Fruit fly (Drosophila melanogaster): ENCODE measurements around the gene CG14974.

Gene CG14974

DNA sequence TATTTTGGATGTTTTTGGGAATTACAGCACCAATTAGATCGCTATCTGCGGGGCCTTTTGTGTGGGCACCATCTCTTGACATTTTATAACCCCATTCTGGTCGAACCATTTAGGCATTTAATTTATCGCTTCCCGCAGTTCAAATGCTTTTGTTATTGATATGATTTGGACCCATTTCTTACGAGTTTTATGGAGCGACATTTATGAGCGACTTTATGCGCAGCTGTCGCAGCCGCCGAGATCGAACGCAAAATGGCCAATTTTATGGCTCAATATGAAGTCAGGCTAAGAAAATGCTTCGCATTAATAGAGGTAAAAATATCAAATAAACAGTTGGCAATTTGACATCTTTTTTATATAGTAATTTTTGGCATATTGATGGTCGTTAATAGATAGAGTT lies 20.1 kb upstream of the CG14974 start:
- no peak for TF ChIP-seq h (optimal IDR thresholded peaks at IDR 0.05)
- TF ChIP-seq Myc (optimal IDR thresholded peaks at IDR 0.05) = no peak
- TF ChIP-seq psq (optimal IDR thresholded peaks at IDR 0.05) = no peak
- TF ChIP-seq insv (optimal IDR thresholded peaks at IDR 0.05) = no peak
- no peak for TF ChIP-seq Sin3A (optimal IDR thresholded peaks at IDR 0.05)
- TF ChIP-seq ttk (optimal IDR thresholded peaks at IDR 0.05) = no peak

DNA sequence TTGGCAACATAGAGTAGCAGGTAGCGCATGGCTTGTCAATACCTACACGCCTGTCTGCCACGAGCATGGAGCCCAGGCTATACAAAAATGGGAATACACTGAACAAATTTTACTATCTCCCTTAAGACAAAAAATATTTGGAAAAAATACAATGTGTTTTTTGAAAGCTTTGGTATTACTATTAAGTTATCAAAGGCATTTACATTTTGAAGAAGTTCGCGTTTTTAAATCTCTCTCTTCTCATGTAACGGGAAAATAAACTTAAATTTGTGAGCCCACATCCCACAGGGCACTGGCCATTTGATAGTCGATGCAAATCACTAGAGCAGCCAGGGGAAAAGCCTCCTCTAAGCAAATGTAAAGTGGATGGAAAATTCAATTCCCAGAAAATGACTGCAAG lies 18.5 kb upstream of the CG14974 start:
- no peak for TF ChIP-seq ttk (optimal IDR thresholded peaks at IDR 0.05)
- no peak for TF ChIP-seq h (optimal IDR thresholded peaks at IDR 0.05)
- TF ChIP-seq insv (optimal IDR thresholded peaks at IDR 0.05) = no peak
- TF ChIP-seq Myc (optimal IDR thresholded peaks at IDR 0.05) = no peak
- no peak for TF ChIP-seq Sin3A (optimal IDR thresholded peaks at IDR 0.05)
- TF ChIP-seq psq (optimal IDR thresholded peaks at IDR 0.05) = no peak

DNA sequence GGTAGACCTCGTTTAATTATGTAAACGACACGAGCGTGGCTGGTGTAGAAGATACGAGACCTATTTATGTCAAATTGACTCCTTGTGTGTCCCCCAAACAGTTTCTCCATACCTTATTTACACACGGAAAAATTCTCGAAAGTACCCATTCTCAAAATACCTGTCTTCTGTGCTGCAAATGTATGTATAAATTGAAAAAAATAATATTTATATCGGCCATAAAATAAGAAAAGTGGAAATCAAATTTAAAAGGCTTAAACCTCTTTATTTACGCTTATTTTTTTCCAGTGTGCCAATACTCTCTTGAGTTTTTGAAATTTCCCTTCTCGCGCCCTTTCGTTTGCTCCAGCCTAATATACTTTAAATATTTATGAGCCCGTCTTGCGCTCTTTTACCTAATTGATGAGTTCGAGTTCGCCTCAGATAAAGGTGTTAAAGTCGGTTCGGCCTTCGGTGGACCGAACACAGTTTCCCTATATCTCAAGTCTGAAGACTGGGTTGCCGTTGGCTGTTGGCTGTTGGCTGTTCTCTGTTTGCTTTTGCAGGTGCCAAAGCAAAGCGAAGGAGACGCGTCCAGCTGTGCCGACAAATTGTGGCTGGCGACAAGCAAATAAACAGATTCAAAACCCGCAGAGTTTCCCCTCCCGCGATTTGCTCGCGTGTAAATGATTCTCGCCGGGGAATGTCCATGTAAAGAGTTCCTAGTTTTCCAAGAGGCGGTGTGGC lies 17.9 kb upstream of the CG14974 start:
- TF ChIP-seq Myc (optimal IDR thresholded peaks at IDR 0.05) = no peak
- no peak for TF ChIP-seq h (optimal IDR thresholded peaks at IDR 0.05)
- TF ChIP-seq psq (optimal IDR thresholded peaks at IDR 0.05) = no peak
- no peak for TF ChIP-seq insv (optimal IDR thresholded peaks at IDR 0.05)
- TF ChIP-seq ttk (optimal IDR thresholded peaks at IDR 0.05) = no peak
- no peak for TF ChIP-seq Sin3A (optimal IDR thresholded peaks at IDR 0.05)

DNA sequence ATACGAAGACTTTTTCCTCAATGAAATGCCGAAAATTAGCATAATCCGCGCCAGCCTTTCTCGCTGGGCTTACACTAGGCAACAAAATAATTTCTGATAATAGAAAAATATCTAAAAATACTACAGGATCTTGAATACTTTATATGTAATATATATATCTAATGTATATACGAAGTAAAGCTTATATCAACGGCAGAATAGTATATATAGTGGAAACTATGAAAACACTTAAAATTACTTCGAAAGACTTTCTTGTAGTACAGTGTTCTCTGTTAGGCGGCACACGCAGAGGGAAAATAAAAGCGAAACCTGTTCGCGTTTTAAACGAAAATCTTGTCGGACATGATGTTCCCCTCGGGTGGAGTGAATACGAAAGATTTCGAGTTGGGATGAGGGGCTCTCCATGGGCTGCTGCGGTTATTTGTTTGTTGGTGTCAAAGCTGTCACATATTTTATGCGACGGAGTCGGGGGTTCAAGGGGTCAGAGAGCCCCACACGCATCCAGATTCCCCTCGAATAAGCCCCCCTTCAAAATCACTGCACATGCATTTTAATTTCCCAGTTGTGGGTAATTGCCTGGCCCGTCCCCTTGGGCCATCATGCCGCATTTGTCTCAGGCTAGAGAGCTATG lies 13.4 kb upstream of the CG14974 start:
- TF ChIP-seq psq (optimal IDR thresholded peaks at IDR 0.05) (no peak), h (optimal IDR thresholded peaks at IDR 0.05) (no peak), insv (optimal IDR thresholded peaks at IDR 0.05) (no peak), Sin3A (optimal IDR thresholded peaks at IDR 0.05) (no peak), Myc (optimal IDR thresholded peaks at IDR 0.05) (no peak), ttk (optimal IDR thresholded peaks at IDR 0.05) (no peak)

DNA sequence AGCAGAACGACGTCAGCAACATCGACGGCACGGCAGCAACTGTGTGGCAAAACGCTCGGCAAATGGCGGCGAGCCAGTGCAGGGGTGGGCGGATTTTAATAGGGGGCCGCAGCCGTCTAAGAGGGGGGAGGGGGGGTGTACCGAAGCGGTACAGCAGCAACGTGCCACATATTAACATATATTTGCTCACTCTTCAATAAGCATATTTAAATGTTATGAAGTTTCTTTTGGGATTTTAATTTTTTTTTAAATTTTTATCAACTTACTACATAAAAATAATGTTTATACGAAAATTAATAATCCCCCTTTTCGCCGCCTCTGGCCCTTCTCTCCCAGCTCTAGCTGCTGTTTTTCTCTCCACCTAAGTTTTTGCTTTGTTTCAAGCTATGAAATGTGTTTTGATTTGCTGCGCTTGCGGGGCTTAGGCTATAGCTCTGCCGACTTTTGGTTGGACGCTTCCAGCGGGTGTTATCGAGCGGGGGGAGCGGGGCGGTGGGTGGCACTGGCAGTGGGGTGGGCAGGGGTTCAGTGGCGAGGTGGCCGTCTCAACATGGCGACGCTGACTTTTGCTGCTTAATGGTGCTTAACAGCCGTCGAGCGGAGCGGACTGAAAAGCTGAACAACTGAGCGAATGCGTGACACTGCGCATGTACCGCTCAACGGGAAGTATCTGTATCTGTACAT lies 11.8 kb upstream of the CG14974 start:
- no peak for TF ChIP-seq h (optimal IDR thresholded peaks at IDR 0.05)
- TF ChIP-seq Myc (optimal IDR thresholded peaks at IDR 0.05) = no peak

DNA sequence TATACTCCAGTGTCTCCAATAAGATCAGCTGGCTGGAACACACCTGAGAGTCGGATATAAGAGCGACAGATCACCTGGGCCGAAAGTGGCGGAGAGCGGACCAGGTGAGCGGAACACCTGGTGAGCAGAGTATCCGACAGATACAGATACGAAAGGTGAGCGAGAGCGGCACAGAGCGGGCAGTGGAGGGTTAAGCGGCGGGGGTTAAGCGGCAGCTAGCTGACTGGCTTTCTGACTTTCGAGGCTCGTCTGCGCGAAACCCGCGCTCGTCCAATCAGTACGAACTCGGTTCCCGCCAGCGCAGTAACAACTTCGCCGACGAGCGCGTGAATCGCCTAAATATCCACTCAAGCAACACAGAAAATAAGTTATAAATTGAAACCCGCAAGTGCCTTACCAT lies 5.2 kb upstream of the CG14974 start, which contains the start of gene dar1:
Gene dar1 (plus strand): TSS at position 284 of the 400 bp plus-strand sequence.
- TF ChIP-seq h (optimal IDR thresholded peaks at IDR 0.05) = no peak
- no peak for TF ChIP-seq insv (optimal IDR thresholded peaks at IDR 0.05)
- no peak for TF ChIP-seq psq (optimal IDR thresholded peaks at IDR 0.05)
- no peak for TF ChIP-seq Myc (optimal IDR thresholded peaks at IDR 0.05)
- TF ChIP-seq ttk (optimal IDR thresholded peaks at IDR 0.05) = no peak
- TF ChIP-seq Sin3A (optimal IDR thresholded peaks at IDR 0.05) = no peak

DNA sequence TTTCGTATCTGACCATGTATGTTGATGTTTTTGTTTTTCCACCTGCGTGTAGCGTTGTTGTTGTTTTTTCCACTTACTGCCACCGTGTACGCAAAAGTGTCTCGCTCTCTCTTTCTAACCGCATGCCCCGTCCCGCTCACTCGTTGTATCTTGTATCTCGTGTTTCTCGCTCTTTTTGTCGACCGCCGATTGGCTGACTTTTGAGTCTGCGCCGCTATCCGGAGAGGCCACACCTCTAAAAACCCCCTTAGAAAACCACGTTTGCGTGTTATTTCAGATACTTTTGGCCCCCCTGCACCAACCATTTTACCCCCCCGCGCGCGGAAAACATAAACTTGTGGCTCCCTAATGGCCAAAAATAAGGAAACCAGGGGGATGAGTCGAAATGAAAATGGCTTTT lies 4.0 kb upstream of the CG14974 start:
- no peak for TF ChIP-seq Myc (optimal IDR thresholded peaks at IDR 0.05)
- TF ChIP-seq psq (optimal IDR thresholded peaks at IDR 0.05) = no peak
- no peak for TF ChIP-seq insv (optimal IDR thresholded peaks at IDR 0.05)
- no peak for TF ChIP-seq ttk (optimal IDR thresholded peaks at IDR 0.05)
- TF ChIP-seq Sin3A (optimal IDR thresholded peaks at IDR 0.05) = no peak
- TF ChIP-seq h (optimal IDR thresholded peaks at IDR 0.05) = no peak

DNA sequence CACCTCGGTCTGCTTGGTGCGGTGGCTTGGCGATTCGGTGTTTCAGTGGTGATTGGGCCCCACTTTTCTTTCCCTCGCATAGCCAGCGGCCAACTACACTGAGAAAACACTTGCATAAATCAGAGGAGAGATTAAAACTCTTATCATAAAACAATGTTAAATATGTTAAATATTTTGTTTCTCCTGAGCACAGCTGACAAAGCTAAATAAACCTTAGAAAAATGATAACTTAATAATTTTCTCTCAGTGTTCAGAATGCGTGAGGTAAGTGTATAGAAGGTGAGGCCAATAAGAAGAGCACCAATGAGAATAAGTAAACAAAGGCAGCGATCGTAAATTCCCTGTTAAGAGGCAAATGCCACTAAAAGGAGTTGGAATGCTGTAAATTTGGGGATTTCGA lies 3.6 kb downstream of the CG14974 start:
- TF ChIP-seq ttk (optimal IDR thresholded peaks at IDR 0.05) (no peak), psq (optimal IDR thresholded peaks at IDR 0.05) (no peak), h (optimal IDR thresholded peaks at IDR 0.05) (no peak), Myc (optimal IDR thresholded peaks at IDR 0.05) (no peak), insv (optimal IDR thresholded peaks at IDR 0.05) (no peak), Sin3A (optimal IDR thresholded peaks at IDR 0.05) (no peak)

DNA sequence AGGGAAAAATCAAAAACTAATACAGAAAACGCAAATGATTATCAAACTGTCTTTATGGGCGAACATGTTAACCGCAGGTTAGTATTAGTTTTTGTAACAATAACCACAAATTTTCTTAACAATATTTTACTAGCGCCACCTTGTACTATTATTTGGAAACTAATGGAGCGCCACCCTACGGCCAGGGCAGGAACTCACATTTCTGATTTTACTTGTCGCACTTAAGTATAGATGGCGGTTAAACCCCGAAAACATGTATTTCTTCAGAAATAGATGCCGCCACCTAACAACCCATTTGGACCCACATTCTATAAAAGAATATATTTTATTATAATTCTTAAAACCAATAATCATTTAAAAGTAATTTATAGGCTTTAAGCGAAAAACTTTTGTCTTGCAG lies 4.5 kb downstream of the CG14974 start:
- TF ChIP-seq h (optimal IDR thresholded peaks at IDR 0.05) = no peak

DNA sequence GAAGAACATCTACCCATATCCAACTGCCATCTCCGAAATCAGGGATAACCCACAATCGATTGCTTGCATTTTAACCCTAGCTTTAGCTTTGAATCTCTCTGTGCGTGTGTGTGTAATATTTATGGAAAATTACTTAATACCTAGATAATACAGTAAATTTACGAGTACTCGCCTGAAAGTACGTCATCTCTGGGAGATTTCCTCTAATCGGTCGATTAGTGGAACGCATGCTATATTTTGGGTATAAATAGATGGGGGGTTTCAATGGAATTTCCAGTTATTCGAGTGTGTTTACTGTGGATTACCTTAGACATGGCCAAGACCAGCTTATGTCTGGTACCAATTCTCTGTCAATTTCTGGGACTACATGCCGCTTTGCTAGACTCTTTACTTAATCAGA lies 5.8 kb downstream of the CG14974 start, which contains the start of gene CG10357:
Gene CG10357 (plus strand): TSS at position 301 of the 400 bp plus-strand sequence.
- TF ChIP-seq insv (optimal IDR thresholded peaks at IDR 0.05) = no peak
- no peak for TF ChIP-seq h (optimal IDR thresholded peaks at IDR 0.05)
- TF ChIP-seq Sin3A (optimal IDR thresholded peaks at IDR 0.05) = no peak
- TF ChIP-seq psq (optimal IDR thresholded peaks at IDR 0.05) = no peak
- no peak for TF ChIP-seq Myc (optimal IDR thresholded peaks at IDR 0.05)
- no peak for TF ChIP-seq ttk (optimal IDR thresholded peaks at IDR 0.05)

DNA sequence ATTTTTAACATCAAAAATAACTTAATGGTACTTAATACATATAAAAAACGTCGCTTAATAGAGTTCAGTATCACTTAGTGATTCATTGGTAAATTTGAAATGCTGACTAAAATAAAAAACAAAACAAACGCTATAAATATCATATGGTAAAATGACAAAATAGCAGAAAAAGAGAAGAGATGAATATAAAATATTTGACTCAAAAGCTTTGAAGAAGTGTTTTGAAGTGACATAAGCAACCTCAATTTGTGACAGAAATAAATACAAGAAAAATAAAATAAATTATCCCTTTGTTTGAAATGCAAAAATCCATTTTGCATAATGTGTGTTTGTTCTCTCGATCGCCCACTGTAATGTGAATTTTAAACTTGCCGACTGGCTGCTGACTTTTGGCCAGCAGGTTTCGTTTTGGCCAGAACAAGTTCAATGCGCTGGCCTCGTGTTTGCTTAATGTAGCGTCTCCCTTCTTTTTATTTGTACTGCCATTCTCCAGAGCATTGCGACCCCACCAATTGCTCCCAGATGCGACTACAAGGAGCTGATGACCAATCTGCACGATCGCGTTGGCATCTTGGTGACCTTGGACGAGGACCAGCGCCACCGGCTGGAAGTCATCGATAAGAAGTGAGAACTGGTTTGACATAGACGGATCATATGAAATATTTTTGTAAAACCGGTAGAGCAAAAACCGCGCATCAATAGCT lies 8.1 kb downstream of the CG14974 start:
- TF ChIP-seq Sin3A (optimal IDR thresholded peaks at IDR 0.05) = no peak

DNA sequence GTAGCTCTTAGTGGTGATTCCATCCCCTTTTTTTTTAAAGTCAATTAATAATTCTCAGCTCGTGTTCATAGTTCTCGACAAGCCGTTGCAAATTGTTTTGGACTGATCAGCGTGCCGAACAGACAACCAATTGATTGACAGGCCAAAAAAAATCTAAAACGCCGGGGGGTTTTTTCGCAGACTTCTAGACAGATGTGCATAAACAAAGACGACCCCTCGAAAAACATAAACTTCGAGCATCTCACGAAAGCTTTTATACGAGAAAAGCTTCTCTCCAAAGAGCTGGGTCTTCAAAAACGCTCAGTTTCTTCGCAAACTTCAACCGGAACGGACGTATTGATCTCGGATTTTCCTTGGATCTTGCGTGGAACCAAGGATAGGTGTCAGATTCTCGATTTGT lies 8.9 kb downstream of the CG14974 start, which contains the start of gene CG10359:
Gene CG10359 (plus strand): TSS at position 301 of the 400 bp plus-strand sequence.
- TF ChIP-seq h (optimal IDR thresholded peaks at IDR 0.05) = no peak
- TF ChIP-seq psq (optimal IDR thresholded peaks at IDR 0.05) = no peak
- TF ChIP-seq Sin3A (optimal IDR thresholded peaks at IDR 0.05) = no peak
- TF ChIP-seq ttk (optimal IDR thresholded peaks at IDR 0.05) = no peak
- no peak for TF ChIP-seq insv (optimal IDR thresholded peaks at IDR 0.05)
- TF ChIP-seq Myc (optimal IDR thresholded peaks at IDR 0.05) = no peak

All from Kc167 (cell line).